Fruit fly (Drosophila melanogaster) whole organism, adult: ENCODE data around the gene Dnali1.
A peak's percentile ranks its signal among the peaks of the same experiment; 100 is the strongest.

Source experiments
- CG11617 ChIP-seq: fragments of 200-800 bp; sonication (Bioruptor generic); optimal IDR thresholded peaks from 2 replicates; lab custom pipeline; 2017; ENCODE audit warnings: mild to moderate bottlenecking, missing biosample characterization, missing genetic modification reagents, missing genetic modification characterization
- CG12768 ChIP-seq: fragments of 200-800 bp; sonication (Bioruptor generic); optimal IDR thresholded peaks from 2 replicates; lab custom pipeline; 2017; ENCODE audit warnings: missing biosample characterization, missing genetic modification characterization, mild to moderate bottlenecking, moderate library complexity, missing genetic modification reagents
- CG14711 ChIP-seq: fragments of 200-800 bp; sonication (Bioruptor generic); optimal IDR thresholded peaks from 2 replicates; lab custom pipeline; 2018; ENCODE audit warnings: missing biosample characterization, mild to moderate bottlenecking, missing genetic modification characterization, moderate library complexity
- CG1620 ChIP-seq: fragments of 200-800 bp; sonication (Bioruptor generic); optimal IDR thresholded peaks from 2 replicates; lab custom pipeline; 2016; ENCODE audit warnings: missing biosample characterization, missing genetic modification characterization
- CG33017 ChIP-seq: fragments of 200-800 bp; sonication (Bioruptor generic); optimal IDR thresholded peaks from 2 replicates; lab custom pipeline; 2018; ENCODE audit warnings: missing biosample characterization, mild to moderate bottlenecking, missing genetic modification characterization, moderate library complexity
- CG5204 ChIP-seq: fragments of 200-800 bp; sonication (Bioruptor generic); optimal IDR thresholded peaks from 2 replicates; lab custom pipeline; 2016; ENCODE audit warnings: missing biosample characterization, missing genetic modification characterization
- CG7045 ChIP-seq: fragments of 200-800 bp; sonication (Bioruptor generic); optimal IDR thresholded peaks from 2 replicates; lab custom pipeline; 2017; ENCODE audit warnings: missing biosample characterization, mild to moderate bottlenecking, missing genetic modification characterization
- CG7101 ChIP-seq: fragments of 200-800 bp; sonication (Bioruptor generic); optimal IDR thresholded peaks from 2 replicates; lab custom pipeline; 2018; ENCODE audit warnings: missing biosample characterization, mild to moderate bottlenecking, missing genetic modification characterization, moderate library complexity
- Clk ChIP-seq: fragments of 200-800 bp; sonication (Bioruptor generic); optimal IDR thresholded peaks from 2 replicates; lab custom pipeline; 2017; ENCODE audit warnings: missing biosample characterization, missing genetic modification characterization
- Crg-1 ChIP-seq: fragments of 200-800 bp; sonication (Bioruptor generic); optimal IDR thresholded peaks from 2 replicates; lab custom pipeline; 2016; ENCODE audit warnings: missing biosample characterization, missing genetic modification characterization
- Hr96 ChIP-seq: fragments of 200-800 bp; sonication (Bioruptor generic); optimal IDR thresholded peaks from 2 replicates; lab custom pipeline; 2016; ENCODE audit warnings: missing biosample characterization, missing genetic modification characterization
- Mnt ChIP-seq: fragments of 200-800 bp; sonication (Bioruptor generic); optimal IDR thresholded peaks from 2 replicates; lab custom pipeline; 2016; ENCODE audit warnings: missing biosample characterization, mild to moderate bottlenecking, missing genetic modification characterization
- bab1 ChIP-seq: fragments of 200-800 bp; sonication (Bioruptor generic); optimal IDR thresholded peaks from 3 replicates; lab custom pipeline; 2019; ENCODE audit warnings: missing biosample characterization, mild to moderate bottlenecking, missing genetic modification characterization, moderate library complexity
- cic ChIP-seq: fragments of 200-800 bp; sonication (Bioruptor generic); optimal IDR thresholded peaks from 2 replicates; lab custom pipeline; 2017; ENCODE audit warnings: missing biosample characterization, mild to moderate bottlenecking, missing genetic modification characterization, moderate library complexity
- cnc ChIP-seq, 2 experiments: fragments of >200 bp; optimal IDR thresholded peaks; 2 replicates each; lab custom pipeline; 2017
- kay ChIP-seq: fragments of 200-800 bp; sonication (Bioruptor generic); peaks from one replicate; lab custom pipeline; 2016; ENCODE audit warnings: missing biosample characterization, missing genetic modification characterization, borderline replicate concordance
- ovo ChIP-seq: fragments of 200-800 bp; sonication (Bioruptor generic); optimal IDR thresholded peaks from 2 replicates; lab custom pipeline; 2016; ENCODE audit warnings: missing biosample characterization, missing genetic modification characterization
- pad ChIP-seq: fragments of 200-800 bp; sonication (Bioruptor generic); optimal IDR thresholded peaks from 3 replicates; lab custom pipeline; 2017; ENCODE audit warnings: missing biosample characterization, missing genetic modification characterization, mild to moderate bottlenecking, moderate library complexity, missing genetic modification reagents
- tj ChIP-seq: fragments of 200-800 bp; sonication (Bioruptor generic); optimal IDR thresholded peaks from 3 replicates; lab custom pipeline; 2017; ENCODE audit warnings: missing biosample characterization, mild to moderate bottlenecking, missing genetic modification characterization, moderate library complexity
- toe ChIP-seq: fragments of 200-800 bp; sonication (Bioruptor generic); optimal IDR thresholded peaks from 2 replicates; lab custom pipeline; 2016; ENCODE audit warnings: missing biosample characterization, missing genetic modification characterization

The Dnali1 gene

dm6 chr3R:11882506-11882953 lies 10.6 kb downstream of the Dnali1 start, which contains the start of the genes CG6962 and CG31368:
CG6962 (minus strand) TSS chr3R:11882534.
CG31368 (plus strand) TSS chr3R:11882790.
- TF ChIP-seq Crg-1 (GFP tag; lab: Kevin White, UChicago) (peak; percentile 62), CG11617 (GFP tag; lab: Kevin White, UChicago) (peak; percentile 65), cic (GFP tag; lab: Kevin White, UChicago) (no peak), Mnt (GFP tag; lab: Kevin White, UChicago) (peak; percentile 63), CG7101 (tag; lab: Kevin White, UChicago) (peak; percentile 79), CG33017 (tag; lab: Kevin White, UChicago) (peak; percentile 51), CG12768 (GFP tag; lab: Kevin White, UChicago) (peak; percentile 55), Hr96 (GFP tag; lab: Kevin White, UChicago) (peak; percentile 22), CG1620 (peak; percentile 70), CG14711 (tag; lab: Kevin White, UChicago) (peak; percentile 77), tj (GFP tag; lab: Kevin White, UChicago) (peak; percentile 34), CG5204 (GFP tag; lab: Kevin White, UChicago) (peak; percentile 74), Clk (GFP tag; lab: Kevin White, UChicago) (peak; percentile 26), ovo (GFP tag; lab: Kevin White, UChicago) (peak; percentile 43), cnc (optimal IDR thresholded peaks at IDR 0.05; lab: Kevin White, UChicago) (no peak), kay (GFP tag; lab: Kevin White, UChicago) (no peak), bab1 (GFP tag; lab: Kevin White, UChicago) (peak; percentile 78), pad (GFP tag; lab: Kevin White, UChicago) (peak; percentile 52), toe (GFP tag; lab: Kevin White, UChicago) (peak; percentile 82), CG7045 (GFP tag; lab: Kevin White, UChicago) (peak; percentile 71)

DNA sequence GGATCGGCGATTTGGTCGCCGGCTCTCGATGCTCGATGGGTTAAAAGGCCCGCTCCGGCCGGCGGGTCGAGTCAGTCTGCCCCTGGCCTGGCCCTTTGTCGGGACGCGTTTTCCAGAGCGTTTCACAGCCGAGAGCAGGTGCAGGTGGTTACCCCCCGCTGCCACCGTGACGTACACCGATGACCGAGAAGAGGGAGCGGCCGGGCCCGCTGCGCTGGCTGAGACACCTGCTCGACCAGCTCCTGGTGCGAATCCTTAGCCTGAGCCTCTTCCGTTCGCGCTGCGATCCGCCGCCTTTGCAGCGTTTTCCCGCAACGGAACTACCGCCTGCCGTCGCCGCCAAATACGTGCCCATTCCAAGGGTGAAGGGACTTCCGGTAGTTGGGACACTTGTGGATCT lies 15.9 kb downstream of the Dnali1 start, which contains the start of gene sad:
TSS of gene sad (plus strand) at position 74 of the 400 bp plus-strand sequence.
- TF ChIP-seq Hr96 (GFP tag; lab: Kevin White, UChicago) (no peak), Mnt (GFP tag; lab: Kevin White, UChicago) (no peak)

DNA sequence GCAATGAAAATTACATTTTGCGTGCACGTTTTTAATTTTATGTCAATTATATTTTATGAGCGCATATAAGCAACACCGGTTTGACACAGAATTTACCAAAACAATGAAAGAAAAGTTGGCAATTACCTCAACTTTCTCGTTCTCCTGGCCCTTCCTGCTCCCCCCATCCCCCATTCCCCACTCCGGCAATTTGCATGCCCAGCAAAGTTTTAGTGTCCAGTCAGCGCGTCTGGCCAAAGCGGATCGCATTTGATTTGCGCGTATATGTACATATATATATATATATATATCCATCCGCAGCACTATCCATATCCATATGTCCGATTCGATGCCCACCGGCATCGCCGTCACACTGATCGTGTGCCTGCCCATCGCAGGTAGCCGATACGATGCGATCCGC lies 16.3 kb downstream of the Dnali1 start:
- TF ChIP-seq Clk (GFP tag; lab: Kevin White, UChicago): no peak
- TF ChIP-seq CG7101 (tag; lab: Kevin White, UChicago): no peak
- TF ChIP-seq bab1 (GFP tag; lab: Kevin White, UChicago): no peak
- no peak for TF ChIP-seq cic (GFP tag; lab: Kevin White, UChicago)
- TF ChIP-seq tj (GFP tag; lab: Kevin White, UChicago): peak; percentile 100
- no peak for TF ChIP-seq toe (GFP tag; lab: Kevin White, UChicago)
- no peak for TF ChIP-seq Hr96 (GFP tag; lab: Kevin White, UChicago)
- TF ChIP-seq CG11617 (GFP tag; lab: Kevin White, UChicago): no peak

DNA sequence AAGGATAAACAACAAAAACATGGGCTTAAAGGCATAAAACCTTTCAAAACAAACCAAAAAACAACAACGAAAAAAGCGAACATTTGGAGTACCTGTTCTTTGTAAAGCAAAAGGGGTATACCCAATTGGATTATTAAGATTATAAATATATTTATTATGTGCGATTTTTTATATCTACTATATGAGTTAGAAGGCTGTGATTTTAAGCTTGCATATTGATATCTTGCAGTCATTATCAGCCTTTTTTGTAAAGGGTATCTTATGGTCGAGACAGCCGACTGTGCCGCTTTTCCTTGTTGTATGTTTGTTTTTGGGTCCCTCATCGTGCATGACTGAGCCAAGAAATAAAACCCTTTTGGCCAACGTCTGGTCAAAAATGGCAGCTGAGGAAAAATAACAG lies 20.4 kb downstream of the Dnali1 start:
- no peak for TF ChIP-seq ovo (GFP tag; lab: Kevin White, UChicago)
- TF ChIP-seq CG5204 (GFP tag; lab: Kevin White, UChicago): no peak
- no peak for TF ChIP-seq CG1620
- no peak for TF ChIP-seq CG7101 (tag; lab: Kevin White, UChicago)
- no peak for TF ChIP-seq toe (GFP tag; lab: Kevin White, UChicago)
- TF ChIP-seq Mnt (GFP tag; lab: Kevin White, UChicago): no peak

dm6 chr3R:11870135-11870534 lies 23.0 kb downstream of the Dnali1 start:
- no peak for TF ChIP-seq CG11617 (GFP tag; lab: Kevin White, UChicago)
- TF ChIP-seq CG33017 (tag; lab: Kevin White, UChicago): no peak
- peak; percentile 80 for TF ChIP-seq tj (GFP tag; lab: Kevin White, UChicago)

- TF ChIP-seq cic (GFP tag; lab: Kevin White, UChicago): no peak
- TF ChIP-seq CG7045 (GFP tag; lab: Kevin White, UChicago): no peak
- TF ChIP-seq bab1 (GFP tag; lab: Kevin White, UChicago): no peak
- TF ChIP-seq kay (GFP tag; lab: Kevin White, UChicago): no peak
- no peak for TF ChIP-seq CG12768 (GFP tag; lab: Kevin White, UChicago)
- no peak for TF ChIP-seq toe (GFP tag; lab: Kevin White, UChicago)
- TF ChIP-seq CG7101 (tag; lab: Kevin White, UChicago): no peak
- TF ChIP-seq pad (GFP tag; lab: Kevin White, UChicago): no peak
- TF ChIP-seq ovo (GFP tag; lab: Kevin White, UChicago): no peak
- TF ChIP-seq Hr96 (GFP tag; lab: Kevin White, UChicago): no peak
- no peak for TF ChIP-seq tj (GFP tag; lab: Kevin White, UChicago)
Measured at dm6 chr3R:11869675-11870074, 23.4 kb downstream of the Dnali1 start.

DNA sequence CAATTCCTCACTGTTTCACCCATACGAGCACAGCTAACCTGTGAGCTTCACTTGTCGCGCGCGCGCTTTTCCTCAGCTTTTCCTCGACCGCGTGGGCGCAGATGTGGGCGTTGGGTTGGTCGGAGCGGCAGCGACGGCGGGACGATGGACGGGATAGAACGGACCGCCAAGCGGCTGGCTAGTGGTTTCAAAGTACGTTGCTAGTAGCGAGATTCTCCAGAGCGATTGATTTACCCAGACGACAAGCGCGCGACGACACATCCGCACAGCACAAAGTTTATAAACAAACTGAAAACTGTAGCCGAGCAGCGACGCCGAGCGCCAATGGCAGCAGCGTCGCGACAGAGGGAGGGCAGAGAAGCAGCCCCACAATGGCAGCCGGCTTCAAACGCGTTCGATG lies 23.9 kb downstream of the Dnali1 start, which contains the start of gene CG6959:
TSS of gene CG6959 (minus strand) at position 292 of the 400 bp plus-strand sequence.
- no peak for TF ChIP-seq Clk (GFP tag; lab: Kevin White, UChicago)
- peak; percentile 17 for TF ChIP-seq Hr96 (GFP tag; lab: Kevin White, UChicago)
- peak; percentile 23 for TF ChIP-seq tj (GFP tag; lab: Kevin White, UChicago)
- peak; percentile 33 for TF ChIP-seq CG12768 (GFP tag; lab: Kevin White, UChicago)
- no peak for TF ChIP-seq CG7045 (GFP tag; lab: Kevin White, UChicago)
- TF ChIP-seq toe (GFP tag; lab: Kevin White, UChicago): peak; percentile 38
- no peak for TF ChIP-seq CG14711 (tag; lab: Kevin White, UChicago)
- peak; percentile 56 for TF ChIP-seq Mnt (GFP tag; lab: Kevin White, UChicago)
- peak; percentile 5 for TF ChIP-seq bab1 (GFP tag; lab: Kevin White, UChicago)
